Worm (Caenorhabditis elegans): ENCODE measurements around the gene grl-3.
"Not testable (repeated sequence)": the region's sequence is repeated elsewhere in the genome, so short reads cannot be mapped to it uniquely, and the experiment has no call there.

DNA sequence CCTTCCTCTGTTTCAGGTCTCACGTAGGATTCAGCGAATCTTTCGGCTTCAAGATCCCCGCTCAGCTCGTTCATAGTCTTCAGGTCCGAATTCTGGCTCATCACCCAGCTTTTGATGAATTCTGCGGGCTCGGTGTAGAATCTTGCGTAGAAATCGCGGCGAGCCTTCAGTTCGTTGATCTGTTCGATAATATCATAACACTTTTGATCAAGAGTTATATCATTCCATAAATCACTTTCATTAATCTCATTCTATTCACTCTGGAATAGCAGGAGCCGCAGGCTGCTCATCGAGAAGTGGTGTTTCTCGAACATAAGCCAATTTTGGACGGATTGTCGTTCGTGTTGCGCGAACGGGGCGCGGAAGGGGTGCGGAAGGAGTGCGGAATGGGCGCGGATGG, 16.3 kb upstream of the grl-3 start, which contains the start of gene K03B8.4:
- TF ChIP-seq madf-9 (GFP tag; conservative IDR thresholded peaks at IDR 0.05); R02D3.7 (tag; optimal IDR thresholded peaks at IDR 0.05); fkh-10 (GFP tag; optimal IDR thresholded peaks at IDR 0.05): not testable (repeated sequence)
